Fruit fly (Drosophila melanogaster) whole organism, embryonic: ENCODE measurements around the gene CG9328.

Experiments
- B-H1 ChIP-seq: fragments of 200-800 bp; sonication (Bioruptor generic); IDR thresholded peaks from 3 replicates; pipeline ENCODE4 v1.3.6; 2022; ENCODE audit warnings: missing biosample characterization, missing genetic modification characterization
- CG10543 ChIP-seq: fragments of 200-800 bp; sonication (Bioruptor generic); optimal IDR thresholded peaks from 3 replicates; lab custom pipeline; 2017; ENCODE audit warnings: missing biosample characterization, mild to moderate bottlenecking, missing genetic modification characterization, moderate library complexity
- CG11398 ChIP-seq: fragments of 200-800 bp; sonication (Bioruptor generic); optimal IDR thresholded peaks from 2 replicates; lab custom pipeline; 2016; ENCODE audit warnings: missing biosample characterization, missing genetic modification characterization
- CG15073 ChIP-seq: fragments of 200-800 bp; sonication (Bioruptor generic); optimal IDR thresholded peaks from 2 replicates; lab custom pipeline; 2016; ENCODE audit warnings: missing biosample characterization, missing genetic modification characterization
- CG17186 ChIP-seq: fragments of 200-800 bp; sonication (Bioruptor generic); optimal IDR thresholded peaks from 3 replicates; lab custom pipeline; 2017; ENCODE audit warnings: missing biosample characterization, missing genetic modification reagents, missing genetic modification characterization
- CG2116 ChIP-seq: fragments of 200-800 bp; sonication (Bioruptor generic); optimal IDR thresholded peaks from 3 replicates; lab custom pipeline; 2018; ENCODE audit warnings: missing biosample characterization, mild to moderate bottlenecking, missing genetic modification characterization
- CG2202 ChIP-seq: fragments of 200-800 bp; sonication (Bioruptor generic); optimal IDR thresholded peaks from 2 replicates; lab custom pipeline; 2018; ENCODE audit warnings: missing biosample characterization, mild to moderate bottlenecking, missing genetic modification characterization
- CG2875 ChIP-seq: fragments of 200-800 bp; sonication (Bioruptor generic); optimal IDR thresholded peaks from 2 replicates; lab custom pipeline; 2017; ENCODE audit warnings: missing biosample characterization, mild to moderate bottlenecking, missing genetic modification characterization, missing genetic modification reagents
- CG3407 ChIP-seq: fragments of 200-800 bp; sonication (Bioruptor generic); optimal IDR thresholded peaks from 2 replicates; lab custom pipeline; 2018; ENCODE audit warnings: missing biosample characterization, mild to moderate bottlenecking, missing genetic modification characterization
- CG3847 ChIP-seq: fragments of 200-800 bp; sonication (Bioruptor generic); IDR thresholded peaks from 2 replicates; pipeline ENCODE4 v1.3.6; 2022; ENCODE audit warnings: missing biosample characterization, missing genetic modification characterization
- CG6813 ChIP-seq: fragments of 200-800 bp; sonication (Bioruptor generic); optimal IDR thresholded peaks from 2 replicates; lab custom pipeline; 2017; ENCODE audit warnings: missing biosample characterization, missing genetic modification characterization, mild to moderate bottlenecking, moderate library complexity, missing genetic modification reagents
- CG7556 ChIP-seq: fragments of 200-800 bp; sonication (Bioruptor generic); optimal IDR thresholded peaks from 2 replicates; lab custom pipeline; 2017; ENCODE audit warnings: missing biosample characterization, mild to moderate bottlenecking, missing genetic modification characterization
- CG7963 ChIP-seq: fragments of 200-800 bp; sonication (Bioruptor generic); IDR thresholded peaks from 3 replicates; pipeline ENCODE4 v1.3.6; 2022; ENCODE audit warnings: missing biosample characterization, missing genetic modification characterization; ENCODE audit not compliant: partially characterized antibody
- CG8290 ChIP-seq, 3 experiments: fragments of 200-800 bp; sonication (Bioruptor generic); optimal IDR thresholded peaks; 2 replicates each; lab custom pipeline; 2016 to 2019; ENCODE audit warnings: missing biosample characterization in 3 of 3, missing genetic modification characterization in 3 of 3, mild to moderate bottlenecking in 2 of 3, moderate library complexity in 1 of 3
- CG8478 ChIP-seq: fragments of >200 bp; optimal IDR thresholded peaks from 2 replicates; lab custom pipeline; 2018
- D19A ChIP-seq: fragments of 200-800 bp; optimal IDR thresholded peaks from 3 replicates; lab custom pipeline; 2019; ENCODE audit warnings: missing biosample characterization, mild to moderate bottlenecking, missing genetic modification characterization, moderate library complexity
- Deaf1 ChIP-seq: fragments of 200-800 bp; optimal IDR thresholded peaks from 3 replicates; lab custom pipeline; 2019; ENCODE audit warnings: missing biosample characterization, mild to moderate bottlenecking, missing genetic modification characterization, moderate library complexity
- Dip2 ChIP-seq: fragments of 200-800 bp; sonication (Bioruptor generic); IDR thresholded peaks from 2 replicates; pipeline ENCODE4 v1.3.6; 2022; ENCODE audit warnings: missing biosample characterization, missing genetic modification characterization
- Doc2 ChIP-seq: fragments of 200-800 bp; sonication (Bioruptor generic); IDR thresholded peaks from 2 replicates; pipeline ENCODE4 v1.3.6; 2022; ENCODE audit warnings: missing biosample characterization, missing genetic modification characterization
- Doc3 ChIP-seq: fragments of 200-800 bp; sonication (Bioruptor generic); IDR thresholded peaks from 3 replicates; pipeline ENCODE4 v1.3.6; 2022; ENCODE audit warnings: missing biosample characterization, missing genetic modification characterization; ENCODE audit not compliant: partially characterized antibody
- Elba2 ChIP-seq: fragments of 200-800 bp; sonication (Bioruptor generic); optimal IDR thresholded peaks from 3 replicates; lab custom pipeline; 2016; ENCODE audit warnings: missing biosample characterization, missing genetic modification characterization
- Ets97D ChIP-seq: fragments of 200-800 bp; sonication (Bioruptor generic); optimal IDR thresholded peaks from 3 replicates; lab custom pipeline; 2016; ENCODE audit warnings: missing biosample characterization, missing genetic modification characterization
- HHEX ChIP-seq: fragments of 200-800 bp; sonication (Bioruptor generic); optimal IDR thresholded peaks from 3 replicates; lab custom pipeline; 2017; ENCODE audit warnings: missing biosample characterization, mild to moderate bottlenecking, missing genetic modification characterization, missing genetic modification reagents
- Hsf ChIP-seq: fragments of 200-800 bp; sonication (Bioruptor generic); optimal IDR thresholded peaks from 3 replicates; lab custom pipeline; 2016; ENCODE audit warnings: missing biosample characterization, missing genetic modification characterization
- Lhr ChIP-seq: fragments of 200-800 bp; sonication (Bioruptor generic); optimal IDR thresholded peaks from 3 replicates; lab custom pipeline; 2017; ENCODE audit warnings: mild to moderate bottlenecking, missing biosample characterization, missing genetic modification reagents, missing genetic modification characterization
- Nf-YC ChIP-seq: fragments of 200-800 bp; optimal IDR thresholded peaks from 3 replicates; lab custom pipeline; 2019; ENCODE audit warnings: missing biosample characterization, mild to moderate bottlenecking, missing genetic modification characterization, moderate library complexity
- Six4 ChIP-seq: fragments of 200-800 bp; sonication (Bioruptor generic); optimal IDR thresholded peaks from 2 replicates; lab custom pipeline; 2016; ENCODE audit warnings: missing biosample characterization, missing genetic modification characterization
- Sry-δ ChIP-seq: fragments of 200-800 bp; sonication (Bioruptor generic); optimal IDR thresholded peaks from 2 replicates; lab custom pipeline; 2016; ENCODE audit warnings: missing biosample characterization, missing genetic modification characterization
- Ssrp ChIP-seq: fragments of 200-800 bp; sonication (Bioruptor generic); optimal IDR thresholded peaks from 2 replicates; lab custom pipeline; 2018; ENCODE audit warnings: missing biosample characterization, mild to moderate bottlenecking, missing genetic modification characterization, moderate library complexity
- Xbp1 ChIP-seq: fragments of 200-800 bp; sonication (Bioruptor generic); optimal IDR thresholded peaks from 3 replicates; lab custom pipeline; 2016; ENCODE audit warnings: missing biosample characterization, mild to moderate bottlenecking, missing genetic modification characterization
- chinmo ChIP-seq: fragments of 200-800 bp; sonication (Bioruptor generic); IDR thresholded peaks from 4 replicates; pipeline ENCODE4 v1.3.6; 2022; ENCODE audit warnings: missing biosample characterization, missing genetic modification characterization; ENCODE audit not compliant: partially characterized antibody
- cwo ChIP-seq: fragments of 200-800 bp; sonication (Bioruptor generic); optimal IDR thresholded peaks from 3 replicates; lab custom pipeline; 2017; ENCODE audit warnings: missing biosample characterization, missing genetic modification characterization, mild to moderate bottlenecking, moderate library complexity, missing genetic modification reagents
- da ChIP-seq: fragments of 200-800 bp; sonication (Bioruptor generic); optimal IDR thresholded peaks from 2 replicates; lab custom pipeline; 2016; ENCODE audit warnings: missing biosample characterization, missing genetic modification characterization
- dmrt11E ChIP-seq: fragments of 200-800 bp; sonication (Bioruptor generic); optimal IDR thresholded peaks from 3 replicates; lab custom pipeline; 2018; ENCODE audit warnings: missing biosample characterization, mild to moderate bottlenecking, missing genetic modification characterization, moderate library complexity
- eyg ChIP-seq: fragments of 200-800 bp; sonication (Bioruptor generic); optimal IDR thresholded peaks from 3 replicates; lab custom pipeline; 2016; ENCODE audit warnings: missing biosample characterization, missing genetic modification characterization
- fd96Cb ChIP-seq: fragments of 200-800 bp; sonication (Bioruptor generic); optimal IDR thresholded peaks from 2 replicates; lab custom pipeline; 2018; ENCODE audit warnings: missing biosample characterization, mild to moderate bottlenecking, missing genetic modification characterization, moderate library complexity
- fru ChIP-seq: fragments of >200 bp; optimal IDR thresholded peaks from 2 replicates; lab custom pipeline; 2017
- gsb ChIP-seq: fragments of 200-800 bp; sonication (Bioruptor generic); IDR thresholded peaks from 2 replicates; pipeline ENCODE4 v1.3.6; 2022; ENCODE audit warnings: missing biosample characterization, missing genetic modification characterization
- lbe ChIP-seq: fragments of 200-800 bp; sonication (Bioruptor generic); optimal IDR thresholded peaks from 2 replicates; lab custom pipeline; 2016; ENCODE audit warnings: missing biosample characterization, mild to moderate bottlenecking, missing genetic modification characterization
- luna ChIP-seq: fragments of 200-800 bp; sonication (Bioruptor generic); optimal IDR thresholded peaks from 2 replicates; lab custom pipeline; 2016; ENCODE audit warnings: missing biosample characterization, missing genetic modification characterization
- pan ChIP-seq, 4 experiments: fragments of >200 bp in 3 of 4; fragments of 200-800 bp in 1 of 4; sonication (Bioruptor generic) in 1 of 4; optimal IDR thresholded peaks in 3 of 4; IDR thresholded peaks in 1 of 4; 2 replicates each; pipeline versions ENCODE4 v1.3.6 to Lab custom; 2017 to 2022; ENCODE audit warnings: missing biosample characterization in 2 of 4, missing genetic modification characterization in 2 of 4, mixed read lengths in 1 of 4
- pum ChIP-seq: fragments of 200-800 bp; sonication (Bioruptor generic); optimal IDR thresholded peaks from 2 replicates; lab custom pipeline; 2016; ENCODE audit warnings: missing biosample characterization, missing genetic modification characterization
- rib ChIP-seq: fragments of 200-800 bp; sonication (Bioruptor generic); IDR thresholded peaks from 2 replicates; pipeline ENCODE4 v1.3.6; 2022; ENCODE audit warnings: missing biosample characterization, missing genetic modification characterization
- scrt ChIP-seq: fragments of 200-800 bp; sonication (Bioruptor generic); optimal IDR thresholded peaks from 2 replicates; lab custom pipeline; 2018; ENCODE audit warnings: missing biosample characterization, mild to moderate bottlenecking, missing genetic modification characterization, moderate library complexity
- slp2 ChIP-seq: fragments of 200-800 bp; sonication (Bioruptor generic); optimal IDR thresholded peaks from 2 replicates; lab custom pipeline; 2016; ENCODE audit warnings: missing biosample characterization, missing genetic modification characterization
- sqz ChIP-seq: fragments of 200-800 bp; sonication (Bioruptor generic); optimal IDR thresholded peaks from 3 replicates; lab custom pipeline; 2018; ENCODE audit warnings: missing biosample characterization, mild to moderate bottlenecking, missing genetic modification characterization
- tll ChIP-seq, 2 experiments: fragments of 200-800 bp in 1 of 2; fragments of >200 bp in 1 of 2; sonication (Bioruptor generic) in 1 of 2; optimal IDR thresholded peaks; 2 replicates each; lab custom pipeline; 2017 to 2019; ENCODE audit warnings: missing biosample characterization in 2 of 2, missing genetic modification characterization in 2 of 2, mild to moderate bottlenecking in 1 of 2, moderate library complexity in 1 of 2
- wek ChIP-seq: fragments of 200-800 bp; sonication (Bioruptor generic); optimal IDR thresholded peaks from 3 replicates; lab custom pipeline; 2018; ENCODE audit warnings: missing biosample characterization, mild to moderate bottlenecking, missing genetic modification characterization, moderate library complexity

CG9328 gene

DNA sequence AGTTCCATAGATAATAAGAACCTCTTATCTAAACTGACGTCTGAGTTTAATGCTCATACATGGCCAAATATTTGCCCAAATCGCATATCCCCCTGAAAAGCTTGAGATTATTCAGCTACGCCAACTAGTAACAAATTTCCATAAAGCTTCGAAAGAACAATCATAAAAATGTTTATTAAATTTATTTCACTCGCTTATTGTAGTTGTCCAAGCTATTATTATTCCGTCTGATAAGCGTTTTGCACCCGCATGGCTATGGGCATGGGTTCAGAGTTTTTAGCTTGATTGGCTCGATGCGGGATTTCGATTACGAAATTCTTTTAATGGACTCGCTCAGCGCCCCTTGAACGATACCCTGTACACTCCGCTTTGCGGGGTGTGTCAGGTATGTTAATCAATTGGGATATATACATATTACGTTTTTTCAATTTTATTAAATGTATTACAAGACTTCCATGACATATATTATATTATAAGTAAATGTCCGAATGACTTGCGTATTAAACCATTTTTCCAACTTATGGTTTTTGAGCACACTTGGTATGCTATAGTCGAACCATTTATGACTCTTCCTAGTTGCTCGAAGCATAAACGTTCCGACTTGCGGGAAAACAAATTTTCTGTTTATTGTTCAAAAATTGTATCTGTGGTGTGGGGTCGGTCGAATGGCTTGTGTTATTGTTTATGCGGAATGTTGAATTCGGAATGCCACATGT lies 8.3 kb downstream of the CG9328 start (continued):
- TF ChIP-seq CG3847 (peak; percentile 95), CG7556 (GFP tag; lab: Kevin White, UChicago) (peak; percentile 97), cwo (GFP tag; lab: Kevin White, UChicago) (peak; percentile 95), slp2 (peak; percentile 73), CG11398 (GFP tag; lab: Kevin White, UChicago) (peak; percentile 65), Xbp1 (GFP tag; lab: Kevin White, UChicago) (peak; percentile 95), CG2202 (tag; lab: Kevin White, UChicago) (peak; percentile 92), eyg (no peak), Elba2 (GFP tag; lab: Kevin White, UChicago) (peak; percentile 18), Six4 (GFP tag; lab: Kevin White, UChicago) (peak; percentile 88), lbe (peak; percentile 18), Ssrp (tag; lab: Kevin White, UChicago) (peak; percentile 93), CG2875 (GFP tag; lab: Kevin White, UChicago) (peak; percentile 95), CG6813 (peak; percentile 95), CG7963 (GFP tag; lab: Robert Waterston, UW) (peak; percentile 70), scrt (GFP tag; lab: Kevin White, UChicago) (peak; percentile 89), tll (GFP tag; optimal IDR thresholded peaks at IDR 0.05; lab: Kevin White, UChicago) (no peak), CG17186 (GFP tag; lab: Kevin White, UChicago) (peak; percentile 54), HHEX (GFP tag; lab: Kevin White, UChicago) (peak; percentile 96), wek (GFP tag; lab: Kevin White, UChicago) (peak; percentile 70), Dip2 (GFP tag; lab: Robert Waterston, UW) (peak; percentile 61), CG2116 (peak; percentile 73), CG15073 (GFP tag; lab: Kevin White, UChicago) (peak; percentile 57), CG8478 (lab: Kevin White, UChicago) (no peak), Ets97D (GFP tag; lab: Kevin White, UChicago) (peak; percentile 48), rib (GFP tag; lab: Robert Waterston, UW) (peak; percentile 91), Deaf1 (tag; lab: Kevin White, UChicago) (peak; percentile 81), dmrt11E (tag; lab: Kevin White, UChicago) (peak; percentile 94), Doc2 (peak; percentile 88), luna (GFP tag; lab: Kevin White, UChicago) (peak; percentile 2), Lhr (GFP tag; lab: Kevin White, UChicago) (peak; percentile 79), D19A (tag; lab: Kevin White, UChicago) (peak; percentile 92), Doc3 (GFP tag; lab: Robert Waterston, UW) (0 out of 3 replicates have a peak, but pooled peaks have one; percentile 32), Sry-δ (GFP tag; lab: Kevin White, UChicago) (peak; percentile 37), CG3407 (GFP tag; lab: Kevin White, UChicago) (peak; percentile 91), da (GFP tag; lab: Kevin White, UChicago) (peak; percentile 21), Nf-YC (tag; lab: Kevin White, UChicago) (peak; percentile 85), fru (lab: Kevin White, UChicago) (no peak), CG10543 (peak; percentile 97), Hsf (peak; percentile 94), pan (optimal IDR thresholded peaks at IDR 0.05; lab: Kevin White, UChicago) (no peak), pan (GFP tag; optimal IDR thresholded peaks at IDR 0.05 in 1 of 2, IDR thresholded peaks at IDR 0.05 in 1 of 2) (peak in 1 of 2 experiments; percentile 96), sqz (GFP tag; lab: Kevin White, UChicago) (peak; percentile 83), chinmo (GFP tag; lab: Robert Waterston, UW) (peak; percentile 80; the same call in 3 of the 4 replicates), CG8290 (GFP tag; optimal IDR thresholded peaks at IDR 0.05; lab: Kevin White, UChicago) (peak; percentile 71), CG8290 (tag; optimal IDR thresholded peaks at IDR 0.05; lab: Kevin White, UChicago) (peak; percentile 7 to 92), gsb (GFP tag; lab: Robert Waterston, UW) (peak; percentile 95), B-H1 (GFP tag; lab: Robert Waterston, UW) (peak; percentile 91), fd96Cb (tag; lab: Kevin White, UChicago) (peak; percentile 92), pum (GFP tag; lab: Kevin White, UChicago) (no peak)
